Worm (Caenorhabditis elegans) whole organism, L3 larva: Measurements from ENCODE around the gene Y41D4B.24.

Source experiments
- R02D3.7 ChIP-seq: fragments of 150-350 bp; optimal IDR thresholded peaks from 2 replicates; lab custom pipeline; 2014; ENCODE audit warnings: missing biosample characterization, missing genetic modification characterization
- ZK546.5 ChIP-seq: sonication (generic microtip); optimal IDR thresholded peaks from 2 replicates; lab custom pipeline; 2017; ENCODE audit warnings: missing biosample characterization, missing genetic modification characterization
- aly-2 ChIP-seq: fragments of 150-350 bp; optimal IDR thresholded peaks from 2 replicates; lab custom pipeline; 2014; ENCODE audit warnings: missing biosample characterization, missing genetic modification characterization
- ceh-16 ChIP-seq: sonication (generic microtip); optimal IDR thresholded peaks from 2 replicates; lab custom pipeline; 2017; ENCODE audit warnings: missing biosample characterization, missing genetic modification characterization
- ceh-28 ChIP-seq: fragments of 150-350 bp; optimal IDR thresholded peaks from 2 replicates; lab custom pipeline; 2014; ENCODE audit warnings: missing biosample characterization, missing genetic modification reagents, missing genetic modification characterization
- ceh-82 ChIP-seq: fragments of 150-350 bp; optimal IDR thresholded peaks from 2 replicates; lab custom pipeline; 2014; ENCODE audit warnings: missing biosample characterization, missing genetic modification characterization
- ceh-9 ChIP-seq: sonication (generic microtip); optimal IDR thresholded peaks from 2 replicates; lab custom pipeline; 2018; ENCODE audit warnings: missing biosample characterization, missing genetic modification characterization
- egl-27 ChIP-seq: sonication (generic microtip); optimal IDR thresholded peaks from 4 replicates; lab custom pipeline; 2017; ENCODE audit warnings: missing biosample characterization, missing genetic modification reagents, missing genetic modification characterization
- elt-1 ChIP-seq: fragments of 150-350 bp; optimal IDR thresholded peaks from 2 replicates; lab custom pipeline; 2014; ENCODE audit warnings: missing biosample characterization, missing genetic modification characterization
- fkh-10 ChIP-seq: sonication (generic microtip); optimal IDR thresholded peaks from 2 replicates; lab custom pipeline; 2017; ENCODE audit warnings: missing biosample characterization, missing genetic modification reagents, missing genetic modification characterization
- fkh-2 ChIP-seq: fragments of 150-350 bp; optimal IDR thresholded peaks from 2 replicates; lab custom pipeline; 2014; ENCODE audit warnings: missing biosample characterization, missing genetic modification reagents, missing genetic modification characterization
- fos-1 ChIP-seq: fragments of 150-350 bp; optimal IDR thresholded peaks from 2 replicates; lab custom pipeline; 2014; ENCODE audit warnings: missing biosample characterization, missing genetic modification characterization
- lin-15B ChIP-seq: fragments of 150-350 bp; optimal IDR thresholded peaks from 2 replicates; lab custom pipeline; 2014; ENCODE audit warnings: missing biosample characterization, missing genetic modification characterization
- lin-39 ChIP-seq: fragments of 150-350 bp; optimal IDR thresholded peaks from 2 replicates; lab custom pipeline; 2018; ENCODE audit warnings: missing biosample characterization, missing genetic modification reagents, missing genetic modification characterization
- lsy-12 ChIP-seq: sonication (generic microtip); optimal IDR thresholded peaks from 2 replicates; lab custom pipeline; 2016; ENCODE audit warnings: mild to moderate bottlenecking, missing genetic modification characterization, missing compliant biosample characterization
- mdl-1 ChIP-seq: fragments of 150-350 bp; optimal IDR thresholded peaks from 2 replicates; lab custom pipeline; 2014; ENCODE audit warnings: missing biosample characterization, missing genetic modification characterization
- mml-1 ChIP-seq: fragments of 150-350 bp; sonication (generic microtip); optimal IDR thresholded peaks from 3 replicates; lab custom pipeline; 2014; ENCODE audit warnings: missing biosample characterization, missing genetic modification characterization
- nfya-1 ChIP-seq: sonication (generic microtip); optimal IDR thresholded peaks from 2 replicates; lab custom pipeline; 2017; ENCODE audit warnings: missing genetic modification characterization, mild to moderate bottlenecking, missing compliant biosample characterization, antibody characterized with exemption, moderate library complexity; ENCODE audit not compliant: insufficient read depth
- nhr-23 ChIP-seq: fragments of 150-350 bp; optimal IDR thresholded peaks from 2 replicates; lab custom pipeline; 2014; ENCODE audit warnings: missing biosample characterization, missing genetic modification reagents, missing genetic modification characterization
- nhr-67 ChIP-seq: fragments of 150-350 bp; optimal IDR thresholded peaks from 2 replicates; lab custom pipeline; 2014; ENCODE audit warnings: missing biosample characterization, missing genetic modification characterization
- nhr-77 ChIP-seq: fragments of 150-350 bp; optimal IDR thresholded peaks from 2 replicates; lab custom pipeline; 2014; ENCODE audit warnings: missing biosample characterization, missing genetic modification characterization
- pha-4 ChIP-seq: fragments of 150-350 bp; optimal IDR thresholded peaks from 2 replicates; lab custom pipeline; 2014; ENCODE audit warnings: missing biosample characterization, missing genetic modification reagents, missing genetic modification characterization
- sea-2 ChIP-seq: fragments of 150-350 bp; sonication (generic microtip); optimal IDR thresholded peaks from 4 replicates; lab custom pipeline; 2014; ENCODE audit warnings: missing biosample characterization, missing genetic modification reagents, missing genetic modification characterization
- skn-1 ChIP-seq: fragments of 150-350 bp; optimal IDR thresholded peaks from 2 replicates; lab custom pipeline; 2014; ENCODE audit warnings: missing biosample characterization, missing genetic modification characterization
- snpc-4 ChIP-seq: fragments of 150-350 bp; optimal IDR thresholded peaks from 2 replicates; lab custom pipeline; 2014; ENCODE audit warnings: missing biosample characterization, missing genetic modification characterization
- tbx-2 ChIP-seq: sonication (generic microtip); optimal IDR thresholded peaks from 2 replicates; lab custom pipeline; 2016; ENCODE audit warnings: mild to moderate bottlenecking, missing genetic modification characterization, missing compliant biosample characterization
- unc-39 ChIP-seq: sonication (generic microtip); optimal IDR thresholded peaks from 4 replicates; lab custom pipeline; 2017; ENCODE audit warnings: missing biosample characterization, missing genetic modification characterization
- ztf-4 ChIP-seq: fragments of 150-350 bp; optimal IDR thresholded peaks from 2 replicates; lab custom pipeline; 2014; ENCODE audit warnings: missing biosample characterization, missing genetic modification characterization

The Y41D4B.24 gene

DNA sequence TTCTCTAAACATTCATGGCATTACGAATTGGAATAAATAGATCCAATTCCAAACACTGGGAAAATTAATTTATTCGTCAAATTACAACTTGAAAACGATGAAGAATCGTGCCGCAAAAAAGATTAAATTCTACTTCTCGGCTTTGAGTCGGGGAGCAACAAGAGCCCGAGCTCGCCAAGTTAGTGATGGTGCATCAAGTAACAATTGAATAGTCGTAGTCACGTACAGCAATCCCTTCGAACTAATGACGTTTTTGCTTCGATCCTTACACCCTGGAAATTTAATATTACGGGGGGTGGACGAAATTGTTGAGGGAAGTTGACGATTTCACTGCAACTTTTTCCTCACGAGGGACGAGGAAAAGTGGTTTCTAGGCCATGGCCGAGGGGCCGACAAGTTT is 9.7 kb upstream of the Y41D4B.24 start:
- no peak for TF ChIP-seq lsy-12
- no peak for TF ChIP-seq elt-1
- peak; percentile 30 for TF ChIP-seq fkh-10 (GFP tag; lab: Kevin White, UChicago)
- no peak for TF ChIP-seq skn-1 (tag; lab: Kevin White, UChicago)
- TF ChIP-seq nfya-1 (tag; lab: Kevin White, UChicago), result no peak

DNA sequence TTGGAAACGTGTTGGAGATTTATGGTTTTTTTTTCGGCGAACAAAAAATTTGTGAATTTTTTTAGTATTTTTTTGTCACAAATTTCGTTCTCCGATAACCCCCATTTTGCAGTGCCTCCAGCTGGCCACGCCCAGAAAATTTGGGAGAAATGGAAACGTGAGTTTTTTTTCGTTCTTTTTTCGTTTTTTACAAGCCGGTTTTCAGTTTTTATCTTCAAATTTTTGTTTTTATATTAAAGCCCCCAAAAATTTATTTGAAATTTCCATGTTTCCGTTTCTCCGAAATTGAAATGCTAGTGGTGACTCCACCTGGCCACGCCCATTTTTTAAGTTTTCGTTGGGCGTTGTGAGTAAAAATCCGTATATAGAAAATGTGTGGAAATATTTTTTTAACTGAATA is 5.2 kb upstream of the Y41D4B.24 start:
- TF ChIP-seq snpc-4 (tag; lab: Kevin White, UChicago) (no peak), elt-1 (no peak), lin-39 (tag; lab: Kevin White, UChicago) (no peak), nhr-23 (no peak), pha-4 (tag; lab: Kevin White, UChicago) (no peak), egl-27 (tag; lab: Kevin White, UChicago) (no peak), sea-2 (GFP tag; lab: Kevin White, UChicago) (no peak), lin-15B (tag; lab: Kevin White, UChicago) (no peak), ceh-82 (tag; lab: Kevin White, UChicago) (no peak), ZK546.5 (tag; lab: Kevin White, UChicago) (no peak), nhr-67 (no peak), fkh-2 (tag; lab: Kevin White, UChicago) (no peak), unc-39 (tag; lab: Kevin White, UChicago) (no peak), ceh-16 (tag; lab: Kevin White, UChicago) (no peak), ceh-28 (tag; lab: Kevin White, UChicago) (no peak)
- TF ChIP-seq, all 47 proteins: peak for 0

DNA sequence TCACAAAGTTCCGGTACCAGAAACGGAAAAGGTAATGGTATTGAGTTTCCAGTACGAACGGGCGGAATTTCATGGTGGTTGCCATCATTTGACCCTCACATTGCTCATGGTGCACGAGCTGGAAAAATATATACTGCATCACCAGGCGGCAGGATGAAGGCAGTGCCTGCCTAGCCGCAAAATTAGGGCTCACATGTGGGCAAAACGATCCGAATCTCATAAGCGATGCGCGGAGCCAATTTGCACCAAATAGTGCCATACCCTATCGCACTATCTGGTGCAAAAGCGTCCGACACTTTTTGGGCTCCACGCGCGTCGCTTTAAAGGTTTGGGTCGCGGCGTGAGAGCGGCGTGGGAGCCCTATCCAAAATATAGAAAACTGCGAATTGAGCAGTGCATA is 2.7 kb downstream of the Y41D4B.24 start:
- no peak for TF ChIP-seq fkh-10 (GFP tag; lab: Kevin White, UChicago)
- TF ChIP-seq egl-27 (tag; lab: Kevin White, UChicago), result no peak
- TF ChIP-seq fkh-2 (tag; lab: Kevin White, UChicago), result no peak
- no peak for TF ChIP-seq nhr-77
- no peak for TF ChIP-seq sea-2 (GFP tag; lab: Kevin White, UChicago)
- TF ChIP-seq ceh-16 (tag; lab: Kevin White, UChicago), result no peak
- TF ChIP-seq snpc-4 (tag; lab: Kevin White, UChicago), result no peak

DNA sequence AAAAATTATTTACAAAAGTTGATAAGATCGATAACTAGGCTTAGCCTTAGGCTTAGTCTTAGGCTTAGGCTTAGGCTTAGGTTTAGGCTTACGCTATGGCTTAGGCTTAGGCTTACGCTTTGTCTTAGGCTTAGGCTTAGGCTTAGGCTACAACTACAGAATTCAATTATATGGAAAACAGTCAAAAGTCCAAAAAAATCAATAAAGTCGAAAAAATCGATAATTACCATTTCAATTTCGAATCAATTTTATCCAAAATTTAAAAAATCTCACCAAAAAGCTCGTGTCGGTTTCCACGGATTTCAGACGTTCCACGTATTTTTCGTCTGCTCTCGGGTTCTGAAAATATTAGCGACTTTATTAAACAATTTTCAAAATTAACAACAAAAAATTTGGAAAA is 5.0 kb downstream of the Y41D4B.24 start:
- TF ChIP-seq aly-2 (tag; lab: Kevin White, UChicago) (no peak), ceh-28 (tag; lab: Kevin White, UChicago) (peak; percentile 59)

DNA sequence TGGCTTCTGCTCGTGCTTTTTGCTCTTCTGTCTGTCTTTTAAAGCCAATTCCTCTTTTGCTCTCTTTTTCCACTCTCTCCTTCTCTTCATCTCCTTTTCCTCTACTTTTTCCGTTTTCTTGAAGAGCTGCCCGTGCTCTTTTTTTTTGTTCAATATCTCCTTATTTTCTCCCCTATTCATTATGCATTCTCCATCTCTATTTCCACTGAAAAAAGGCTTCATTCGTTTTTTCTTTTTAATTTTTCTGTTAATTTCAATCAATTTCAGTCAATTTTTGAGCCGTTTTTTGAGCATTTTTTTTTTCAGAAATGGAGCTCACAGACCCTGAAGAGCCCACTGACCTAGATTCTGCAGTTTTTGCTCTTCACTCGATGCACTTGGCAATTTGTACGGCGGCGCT is 9.6 kb downstream of the Y41D4B.24 start, which contains the start of gene Y41D4B.1:
TSS of gene Y41D4B.1 (plus strand) at position 301 of the 400 bp plus-strand sequence.
- TF ChIP-seq fkh-10 (GFP tag; lab: Kevin White, UChicago) (peak; percentile 15), fos-1 (tag; lab: Kevin White, UChicago) (no peak)

DNA sequence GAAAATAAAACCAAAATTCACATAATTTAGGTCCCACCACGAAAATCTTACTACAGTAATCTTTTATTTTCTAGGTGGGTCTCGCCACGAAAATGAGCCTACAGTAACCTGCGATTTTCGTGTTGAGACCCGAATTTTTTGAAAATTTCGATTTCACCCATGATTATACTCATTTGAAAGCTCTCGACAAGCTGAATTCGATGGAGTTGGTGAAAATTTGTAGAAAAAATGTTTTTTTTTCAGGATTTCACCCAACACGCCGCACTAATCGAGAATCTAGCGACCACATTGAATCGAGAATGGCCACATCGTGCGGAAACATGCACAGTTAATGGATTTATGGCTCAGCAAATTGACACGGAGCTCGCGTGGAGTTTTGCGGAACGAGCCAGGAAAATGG is 19.1 kb downstream of the Y41D4B.24 start:
- TF ChIP-seq fkh-10 (GFP tag; lab: Kevin White, UChicago) (no peak), lin-39 (tag; lab: Kevin White, UChicago) (no peak), mml-1 (tag; lab: Kevin White, UChicago) (no peak), ceh-9 (tag; lab: Kevin White, UChicago) (no peak), ceh-16 (tag; lab: Kevin White, UChicago) (no peak), elt-1 (no peak), tbx-2 (tag; lab: Kevin White, UChicago) (no peak), aly-2 (tag; lab: Kevin White, UChicago) (no peak), sea-2 (GFP tag; lab: Kevin White, UChicago) (no peak), ztf-4 (tag; lab: Kevin White, UChicago) (no peak)

DNA sequence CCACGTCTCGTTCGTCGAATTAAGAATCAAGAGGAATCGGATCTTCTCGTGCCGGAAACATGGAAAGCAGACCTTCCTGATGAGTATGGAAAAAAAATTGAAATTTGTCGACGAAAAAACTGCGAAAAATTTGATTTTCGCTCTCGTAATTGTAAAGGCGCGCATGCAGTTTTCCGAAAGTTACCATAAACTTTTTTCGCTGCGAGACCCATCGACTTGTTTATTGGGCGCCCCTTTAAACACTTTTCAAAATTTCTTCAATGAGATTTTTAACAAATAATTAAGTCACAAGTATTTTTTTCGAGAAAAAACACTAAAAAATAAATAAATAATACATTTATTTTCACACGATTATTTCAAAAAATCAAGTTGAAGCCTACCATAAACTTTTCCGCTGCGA is 21.2 kb downstream of the Y41D4B.24 start:
- TF ChIP-seq mdl-1, result no peak
- no peak for TF ChIP-seq elt-1
- no peak for TF ChIP-seq ZK546.5 (tag; lab: Kevin White, UChicago)
- no peak for TF ChIP-seq R02D3.7
